Fruit fly (Drosophila melanogaster): Measurements from ENCODE around the gene lush.

dm6 chr3L:19568999-19569398, 36.9 kb downstream of the lush start:
- no peak for TF ChIP-seq bab1 (GFP tag; optimal IDR thresholded peaks at IDR 0.05)
- no peak for TF ChIP-seq kay (GFP tag; ENCODE audit: borderline replicate concordance)
- no peak for TF ChIP-seq Clk (GFP tag; optimal IDR thresholded peaks at IDR 0.05)
- no peak for TF ChIP-seq CG33017 (tag; optimal IDR thresholded peaks at IDR 0.05)
- no peak for TF ChIP-seq CG14711 (tag; optimal IDR thresholded peaks at IDR 0.05)
- no peak for TF ChIP-seq CG7101 (tag; optimal IDR thresholded peaks at IDR 0.05)
- no peak for TF ChIP-seq CG1620 (GFP tag; optimal IDR thresholded peaks at IDR 0.05)
- no peak for TF ChIP-seq Hr96 (GFP tag; optimal IDR thresholded peaks at IDR 0.05)
- no peak for TF ChIP-seq ovo (GFP tag; optimal IDR thresholded peaks at IDR 0.05)
- no peak for TF ChIP-seq Crg-1 (GFP tag; optimal IDR thresholded peaks at IDR 0.05)
- TF ChIP-seq tj (GFP tag; optimal IDR thresholded peaks at IDR 0.05): no peak
- no peak for TF ChIP-seq cnc (optimal IDR thresholded peaks at IDR 0.05)
